Worm (Caenorhabditis elegans): ENCODE data around the gene C24A3.1.

Gene C24A3.1

ce11 chrX:9014451-9014850 is 15.6 kb downstream of the C24A3.1 start:
- TF ChIP-seq zip-8 (tag; optimal IDR thresholded peaks at IDR 0.05) (no peak), snpc-4 (tag; optimal IDR thresholded peaks at IDR 0.05) (no peak), tbx-8 (GFP tag; optimal IDR thresholded peaks at IDR 0.05) (no peak)

ce11 chrX:9015420-9015819 is 16.5 kb downstream of the C24A3.1 start, which contains the start of gene T25B6.4:
TSS of gene T25B6.4 (plus strand) at chrX:9015720.
- TF ChIP-seq zip-8 (tag; optimal IDR thresholded peaks at IDR 0.05) (no peak), unc-62 (GFP tag; optimal IDR thresholded peaks at IDR 0.05) (no peak), nhr-76 (tag; optimal IDR thresholded peaks at IDR 0.05) (no peak), elt-3 (tag; optimal IDR thresholded peaks at IDR 0.05) (no peak), ztf-11 (tag; optimal IDR thresholded peaks at IDR 0.05) (no peak), nhr-12 (tag; optimal IDR thresholded peaks at IDR 0.05) (no peak), ceh-43 (GFP tag; optimal IDR thresholded peaks at IDR 0.05) (no peak), drap-1 (GFP tag; optimal IDR thresholded peaks at IDR 0.05) (no peak), snpc-4 (tag; optimal IDR thresholded peaks at IDR 0.05) (no peak)

ce11 chrX:9021645-9022044 is 22.8 kb downstream of the C24A3.1 start, which contains the start of gene T25B6.5:
TSS of gene T25B6.5 (minus strand) at chrX:9021745.
- TF ChIP-seq nhr-76 (tag; optimal IDR thresholded peaks at IDR 0.05) (no peak), nhr-28 (tag; optimal IDR thresholded peaks at IDR 0.05) (no peak)

- TF ChIP-seq sem-2 (GFP tag; optimal IDR thresholded peaks at IDR 0.05) (no peak), lin-32 (GFP tag; optimal IDR thresholded peaks at IDR 0.05) (no peak), mls-2 (tag; optimal IDR thresholded peaks at IDR 0.05) (no peak), cnd-1 (tag; optimal IDR thresholded peaks at IDR 0.05) (no peak), elt-1 (tag; optimal IDR thresholded peaks at IDR 0.05; ENCODE audit: borderline replicate concordance, insufficient read depth) (no peak), unc-39 (tag; optimal IDR thresholded peaks at IDR 0.05) (no peak), drap-1 (GFP tag; optimal IDR thresholded peaks at IDR 0.05) (no peak), lsy-2 (tag; optimal IDR thresholded peaks at IDR 0.05) (no peak), ces-1 (GFP tag; optimal IDR thresholded peaks at IDR 0.05) (no peak), pha-4 (tag; optimal IDR thresholded peaks at IDR 0.05) (no peak), sptf-1 (tag; optimal IDR thresholded peaks at IDR 0.05) (no peak), elt-3 (tag; optimal IDR thresholded peaks at IDR 0.05) (no peak)
Observed at ce11 chrX:9022779-9023178, 23.9 kb downstream of the C24A3.1 start, which contains the start of gene T25B6.6. TSS of gene T25B6.6 (minus strand) at chrX:9022879.

- TF ChIP-seq bed-3 (GFP tag; optimal IDR thresholded peaks at IDR 0.05): no peak
- TF ChIP-seq unc-120 (tag; optimal IDR thresholded peaks at IDR 0.05; ENCODE audit: poor library complexity, severe bottlenecking): no peak
- TF ChIP-seq ces-1 (GFP tag; optimal IDR thresholded peaks at IDR 0.05): no peak
- TF ChIP-seq nhr-28 (tag; optimal IDR thresholded peaks at IDR 0.05): no peak
- TF ChIP-seq ceh-83 (GFP tag; optimal IDR thresholded peaks at IDR 0.05): no peak
- TF ChIP-seq blmp-1 (tag; optimal IDR thresholded peaks at IDR 0.05): no peak
- TF ChIP-seq ceh-43 (GFP tag; optimal IDR thresholded peaks at IDR 0.05): no peak
- no peak for TF ChIP-seq M03D4.4 (tag; optimal IDR thresholded peaks at IDR 0.05)
- TF ChIP-seq nhr-76 (tag; optimal IDR thresholded peaks at IDR 0.05): no peak
- TF ChIP-seq mep-1 (tag; optimal IDR thresholded peaks at IDR 0.05): no peak
- TF ChIP-seq lsy-2 (tag; optimal IDR thresholded peaks at IDR 0.05): no peak
- TF ChIP-seq unc-62 (GFP tag; optimal IDR thresholded peaks at IDR 0.05): no peak
- no peak for TF ChIP-seq nhr-237 (tag; optimal IDR thresholded peaks at IDR 0.05)
- TF ChIP-seq snpc-4 (tag; optimal IDR thresholded peaks at IDR 0.05): no peak
- TF ChIP-seq hlh-1 (tag; optimal IDR thresholded peaks at IDR 0.05): no peak
- TF ChIP-seq ceh-39 (tag; optimal IDR thresholded peaks at IDR 0.05): no peak
- no peak for TF ChIP-seq cnd-1 (tag; optimal IDR thresholded peaks at IDR 0.05)
- no peak for TF ChIP-seq sptf-1 (tag; optimal IDR thresholded peaks at IDR 0.05)
Observed at ce11 chrX:9023816-9024215, 24.9 kb downstream of the C24A3.1 start.

- TF ChIP-seq ces-1 (GFP tag; optimal IDR thresholded peaks at IDR 0.05) (no peak), tbx-8 (GFP tag; optimal IDR thresholded peaks at IDR 0.05) (no peak), unc-120 (tag; optimal IDR thresholded peaks at IDR 0.05; ENCODE audit: poor library complexity, severe bottlenecking) (no peak), ceh-83 (GFP tag; optimal IDR thresholded peaks at IDR 0.05) (peak; percentile 8)
Observed at ce11 chrX:9024270-9024669, 25.4 kb downstream of the C24A3.1 start.

All from whole organism, mixed stage, embryonic.